Fruit fly (Drosophila melanogaster) whole organism, embryonic: ENCODE data around the gene Ctu2.
A peak's percentile ranks its signal among the peaks of the same experiment; 100 is the strongest.

ENCODE experiments used
- Adf1 ChIP-seq: fragments of 200-800 bp; sonication (Bioruptor generic); IDR thresholded peaks from 2 replicates; pipeline ENCODE4 v1.3.6; 2022; ENCODE audit warnings: missing biosample characterization, missing genetic modification characterization
- Aef1 ChIP-seq: fragments of 200-800 bp; sonication (Bioruptor generic); IDR thresholded peaks from 3 replicates; pipeline ENCODE4 v1.3.6; 2022; ENCODE audit warnings: missing biosample characterization, missing genetic modification characterization
- Atf-2 ChIP-seq: fragments of 200-800 bp; sonication (Bioruptor generic); optimal IDR thresholded peaks from 2 replicates; lab custom pipeline; 2016; ENCODE audit warnings: missing biosample characterization, missing genetic modification characterization
- Bdp1 ChIP-seq: fragments of 200-800 bp; sonication (Bioruptor generic); optimal IDR thresholded peaks from 3 replicates; lab custom pipeline; 2016; ENCODE audit warnings: missing biosample characterization, missing genetic modification characterization
- C15 ChIP-seq: fragments of 200-800 bp; sonication (Bioruptor generic); IDR thresholded peaks from 3 replicates; pipeline ENCODE4 v1.3.6; 2022; ENCODE audit warnings: missing biosample characterization, missing genetic modification characterization
- CG11085 ChIP-seq: fragments of 200-800 bp; sonication (Bioruptor generic); IDR thresholded peaks from 2 replicates; pipeline ENCODE4 v1.3.6; 2022; ENCODE audit warnings: missing biosample characterization, missing genetic modification characterization
- CG15269 ChIP-seq: fragments of 200-800 bp; sonication (Bioruptor generic); optimal IDR thresholded peaks from 2 replicates; lab custom pipeline; 2018; ENCODE audit warnings: missing biosample characterization, mild to moderate bottlenecking, missing genetic modification characterization, moderate library complexity
- CG15601 ChIP-seq: fragments of 200-800 bp; sonication (Bioruptor generic); optimal IDR thresholded peaks from 3 replicates; lab custom pipeline; 2019; ENCODE audit warnings: missing biosample characterization, mild to moderate bottlenecking, missing genetic modification characterization, moderate library complexity
- CG18619 ChIP-seq: fragments of 200-800 bp; sonication (Bioruptor generic); optimal IDR thresholded peaks from 3 replicates; lab custom pipeline; 2017; ENCODE audit warnings: missing biosample characterization, mild to moderate bottlenecking, missing genetic modification characterization
- CG18764 ChIP-seq: fragments of 200-800 bp; sonication (Bioruptor generic); optimal IDR thresholded peaks from 3 replicates; lab custom pipeline; 2016; ENCODE audit warnings: missing biosample characterization, missing genetic modification characterization
- CG3281 ChIP-seq: fragments of 200-800 bp; sonication (Bioruptor generic); optimal IDR thresholded peaks from 3 replicates; lab custom pipeline; 2017; ENCODE audit warnings: missing biosample characterization, mild to moderate bottlenecking, missing genetic modification characterization
- CG33557 ChIP-seq: fragments of 200-800 bp; sonication (Bioruptor generic); optimal IDR thresholded peaks from 2 replicates; lab custom pipeline; 2019; ENCODE audit warnings: missing biosample characterization, mild to moderate bottlenecking, missing genetic modification characterization, moderate library complexity
- CG3995 ChIP-seq: fragments of 200-800 bp; sonication (Bioruptor generic); optimal IDR thresholded peaks from 3 replicates; lab custom pipeline; 2016; ENCODE audit warnings: missing biosample characterization, missing genetic modification characterization
- CG6854 ChIP-seq: fragments of 200-800 bp; sonication (Bioruptor generic); optimal IDR thresholded peaks from 3 replicates; lab custom pipeline; 2017; ENCODE audit warnings: missing biosample characterization, mild to moderate bottlenecking, missing genetic modification characterization
- CG7372 ChIP-seq: fragments of 200-800 bp; sonication (Bioruptor generic); IDR thresholded peaks from 2 replicates; pipeline ENCODE4 v1.3.6; 2022; ENCODE audit warnings: missing biosample characterization, missing genetic modification characterization
- CG7786 ChIP-seq: fragments of 200-800 bp; sonication (Bioruptor generic); optimal IDR thresholded peaks from 2 replicates; lab custom pipeline; 2016; ENCODE audit warnings: missing biosample characterization, missing genetic modification characterization
- CG8089 ChIP-seq: fragments of 200-800 bp; sonication (Bioruptor generic); optimal IDR thresholded peaks from 3 replicates; lab custom pipeline; 2016; ENCODE audit warnings: missing biosample characterization, missing genetic modification characterization
- CG8281 ChIP-seq: fragments of 200-800 bp; sonication (Bioruptor generic); optimal IDR thresholded peaks from 2 replicates; lab custom pipeline; 2018; ENCODE audit warnings: missing biosample characterization, mild to moderate bottlenecking, missing genetic modification characterization, moderate library complexity
- CHES-1-like ChIP-seq: fragments of 200-800 bp; sonication (Bioruptor generic); optimal IDR thresholded peaks from 2 replicates; lab custom pipeline; 2016; ENCODE audit warnings: missing biosample characterization, missing genetic modification characterization
- Drgx ChIP-seq: fragments of 200-800 bp; sonication (Bioruptor generic); IDR thresholded peaks from 2 replicates; pipeline ENCODE4 v1.3.6; 2022; ENCODE audit warnings: missing biosample characterization, missing genetic modification characterization
- GATAe ChIP-seq: fragments of 200-800 bp; sonication (Bioruptor generic); conservative IDR thresholded peaks from 2 replicates; pipeline ENCODE4 v1.3.6; 2022; ENCODE audit warnings: missing biosample characterization, missing genetic modification characterization
- HLHmδ ChIP-seq: fragments of 200-800 bp; sonication (Bioruptor generic); optimal IDR thresholded peaks from 2 replicates; lab custom pipeline; 2018; ENCODE audit warnings: missing biosample characterization, mild to moderate bottlenecking, missing genetic modification characterization, moderate library complexity
- Hr78 ChIP-seq, 2 experiments: fragments of 200-800 bp in 1 of 2; fragments of >200 bp in 1 of 2; sonication (Bioruptor generic) in 1 of 2; optimal IDR thresholded peaks; 2 replicates each; lab custom pipeline; 2017 to 2019; ENCODE audit warnings: missing biosample characterization in 2 of 2, missing genetic modification characterization in 2 of 2, mild to moderate bottlenecking in 1 of 2, moderate library complexity in 1 of 2
- Hsf ChIP-seq: fragments of 200-800 bp; sonication (Bioruptor generic); optimal IDR thresholded peaks from 3 replicates; lab custom pipeline; 2016; ENCODE audit warnings: missing biosample characterization, missing genetic modification characterization
- MBD-R2 ChIP-seq: fragments of 200-800 bp; sonication (Bioruptor generic); IDR thresholded peaks from 2 replicates; pipeline ENCODE4 v1.3.6; 2022; ENCODE audit warnings: missing biosample characterization, missing genetic modification characterization
- Meics ChIP-seq: fragments of 200-800 bp; sonication (Bioruptor generic); optimal IDR thresholded peaks from 2 replicates; lab custom pipeline; 2017; ENCODE audit warnings: missing biosample characterization, mild to moderate bottlenecking, missing genetic modification characterization
- NC2α ChIP-seq: fragments of 200-800 bp; sonication (Bioruptor generic); optimal IDR thresholded peaks from 2 replicates; lab custom pipeline; 2016; ENCODE audit warnings: missing biosample characterization, missing genetic modification characterization
- NC2β ChIP-seq: fragments of 200-800 bp; sonication (Bioruptor generic); optimal IDR thresholded peaks from 2 replicates; lab custom pipeline; 2016; ENCODE audit warnings: missing biosample characterization, missing genetic modification characterization
- Sin3A ChIP-seq: fragments of >200 bp; optimal IDR thresholded peaks from 2 replicates; lab custom pipeline; 2018
- Tbp ChIP-seq: fragments of >200 bp; optimal IDR thresholded peaks from 2 replicates; lab custom pipeline; 2018; ENCODE audit warnings: missing biosample characterization, missing genetic modification characterization
- bbx ChIP-seq: fragments of 200-800 bp; sonication (Bioruptor generic); IDR thresholded peaks from 2 replicates; pipeline ENCODE4 v1.3.6; 2022; ENCODE audit warnings: missing biosample characterization, missing genetic modification characterization; ENCODE audit not compliant: partially characterized antibody
- caup ChIP-seq: fragments of 200-800 bp; sonication (Bioruptor generic); optimal IDR thresholded peaks from 3 replicates; lab custom pipeline; 2017; ENCODE audit warnings: missing biosample characterization, mild to moderate bottlenecking, missing genetic modification characterization, moderate library complexity; ENCODE audit not compliant: severe bottlenecking
- chm ChIP-seq: fragments of 200-800 bp; sonication (Bioruptor generic); IDR thresholded peaks from 2 replicates; pipeline ENCODE4 v1.3.6; 2022; ENCODE audit warnings: missing biosample characterization, missing genetic modification characterization
- corto ChIP-seq: fragments of 200-800 bp; sonication (Bioruptor generic); optimal IDR thresholded peaks from 2 replicates; lab custom pipeline; 2016; ENCODE audit warnings: missing biosample characterization, mild to moderate bottlenecking, missing genetic modification characterization, moderate library complexity
- crp ChIP-seq, 2 experiments: fragments of 200-800 bp; sonication (Bioruptor generic); optimal IDR thresholded peaks; 2 replicates in 1 of 2; 3 replicates in 1 of 2; lab custom pipeline; 2017; ENCODE audit warnings: missing biosample characterization in 2 of 2, missing genetic modification characterization in 2 of 2, mild to moderate bottlenecking in 1 of 2, moderate library complexity in 1 of 2
- ewg ChIP-seq: fragments of 200-800 bp; sonication (Bioruptor generic); optimal IDR thresholded peaks from 3 replicates; lab custom pipeline; 2017; ENCODE audit warnings: mild to moderate bottlenecking, missing biosample characterization, missing genetic modification reagents, missing genetic modification characterization
- grau ChIP-seq: fragments of 200-800 bp; optimal IDR thresholded peaks from 3 replicates; lab custom pipeline; 2019; ENCODE audit warnings: missing biosample characterization, mild to moderate bottlenecking, missing genetic modification characterization, moderate library complexity
- jumu ChIP-seq: fragments of 200-800 bp; sonication (Bioruptor generic); optimal IDR thresholded peaks from 3 replicates; lab custom pipeline; 2016; ENCODE audit warnings: missing biosample characterization, missing genetic modification characterization
- lov ChIP-seq, 2 experiments: fragments of 200-800 bp in 1 of 2; fragments of >200 bp in 1 of 2; sonication (Bioruptor generic) in 1 of 2; IDR thresholded peaks in 1 of 2; optimal IDR thresholded peaks in 1 of 2; 2 replicates in 1 of 2; 3 replicates in 1 of 2; pipeline versions ENCODE4 v1.3.6 to Lab custom; 2017 to 2022; ENCODE audit warnings: missing biosample characterization in 1 of 2, missing genetic modification characterization in 1 of 2
- luna ChIP-seq: fragments of 200-800 bp; sonication (Bioruptor generic); optimal IDR thresholded peaks from 2 replicates; lab custom pipeline; 2016; ENCODE audit warnings: missing biosample characterization, missing genetic modification characterization
- mam ChIP-seq: fragments of 200-800 bp; sonication (Bioruptor generic); optimal IDR thresholded peaks from 3 replicates; lab custom pipeline; 2016; ENCODE audit warnings: missing biosample characterization, missing genetic modification characterization
- onecut ChIP-seq: fragments of 200-800 bp; sonication (Bioruptor generic); IDR thresholded peaks from 2 replicates; pipeline ENCODE4 v1.3.6; 2022; ENCODE audit warnings: missing biosample characterization, missing genetic modification characterization
- p53 ChIP-seq: fragments of 200-800 bp; sonication (Bioruptor generic); optimal IDR thresholded peaks from 2 replicates; lab custom pipeline; 2016; ENCODE audit warnings: missing biosample characterization, missing genetic modification characterization
- seq ChIP-seq: fragments of 200-800 bp; sonication (Bioruptor generic); IDR thresholded peaks from 2 replicates; pipeline ENCODE4 v1.3.6; 2022; ENCODE audit warnings: missing biosample characterization, missing genetic modification characterization
- slbo ChIP-seq: fragments of 200-800 bp; sonication (Bioruptor generic); IDR thresholded peaks from 2 replicates; pipeline ENCODE4 v1.3.6; 2022; ENCODE audit warnings: missing biosample characterization, missing genetic modification characterization
- tin ChIP-seq: fragments of 200-800 bp; sonication (Bioruptor generic); optimal IDR thresholded peaks from 3 replicates; lab custom pipeline; 2016; ENCODE audit warnings: missing biosample characterization, missing genetic modification characterization
- tup ChIP-seq: fragments of 200-800 bp; sonication (Bioruptor generic); optimal IDR thresholded peaks from 2 replicates; lab custom pipeline; 2016; ENCODE audit warnings: missing biosample characterization, mild to moderate bottlenecking, missing genetic modification characterization, moderate library complexity
- wor ChIP-seq: fragments of 200-800 bp; sonication (Bioruptor generic); IDR thresholded peaks from 2 replicates; pipeline ENCODE4 v1.3.6; 2022; ENCODE audit warnings: missing biosample characterization, missing genetic modification characterization
- yki ChIP-seq: fragments of >200 bp; optimal IDR thresholded peaks from 3 replicates; lab custom pipeline; 2018
- z ChIP-seq: fragments of 200-800 bp; sonication (Bioruptor generic); IDR thresholded peaks from 3 replicates; pipeline ENCODE4 v1.3.6; 2022; ENCODE audit warnings: missing biosample characterization, missing genetic modification characterization

The Ctu2 gene

DNA sequence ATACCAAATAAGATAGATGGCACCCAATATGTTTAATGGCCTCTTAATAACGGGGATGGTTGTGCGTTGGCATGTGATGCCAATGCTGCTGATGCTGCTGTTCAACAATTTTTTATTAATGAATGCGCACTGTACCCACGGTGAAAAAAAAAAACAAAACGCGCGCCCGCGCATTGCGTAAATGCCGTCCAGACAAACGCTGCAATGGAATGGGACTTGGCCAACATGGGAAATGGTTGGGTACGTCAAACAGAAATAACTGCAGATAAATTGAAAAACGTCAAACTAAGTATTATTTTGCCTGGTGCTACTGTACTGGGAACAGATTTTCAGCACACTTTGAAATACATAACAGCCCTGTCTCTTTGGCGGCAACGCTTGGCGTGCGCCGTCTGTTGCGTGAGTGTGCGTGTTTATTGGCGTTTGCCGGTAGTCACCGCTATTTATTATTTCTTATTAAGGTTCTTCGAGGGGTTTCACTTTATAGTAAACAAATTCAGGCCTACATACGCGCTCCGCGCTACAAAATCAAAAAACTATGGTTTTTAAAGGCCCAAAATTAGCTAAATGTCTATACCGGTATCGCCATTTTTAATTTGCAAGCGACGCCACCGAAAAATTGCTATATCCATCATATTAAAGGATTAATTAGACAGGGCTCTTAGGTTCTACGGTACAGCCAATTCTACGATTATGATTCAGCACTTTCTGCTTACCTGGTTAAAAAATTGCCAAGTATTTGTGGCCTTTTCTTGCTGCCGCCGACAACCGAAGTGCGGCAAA, 40.3 kb downstream of the Ctu2 start (continued):
- peak; percentile 23 for TF ChIP-seq Meics
- TF ChIP-seq C15 = no peak
- TF ChIP-seq CG33557 (GFP tag; lab: Kevin White, UChicago) = no peak
- peak; percentile 60 for TF ChIP-seq slbo (GFP tag; lab: Robert Waterston, UW)
- TF ChIP-seq MBD-R2 (GFP tag; lab: Robert Waterston, UW) = peak; percentile 63
- peak; percentile 35 for TF ChIP-seq jumu (GFP tag; lab: Kevin White, UChicago)
- TF ChIP-seq caup (GFP tag; lab: Kevin White, UChicago) = no peak
- TF ChIP-seq tin (GFP tag; lab: Kevin White, UChicago) = peak; percentile 43
- TF ChIP-seq NC2β (GFP tag; lab: Kevin White, UChicago) = no peak
- TF ChIP-seq CG15269 = peak; percentile 31
- no peak for TF ChIP-seq Sin3A (lab: Kevin White, UChicago)
- TF ChIP-seq HLHmδ = peak; percentile 15
- TF ChIP-seq CHES-1-like (GFP tag; lab: Kevin White, UChicago) = peak; percentile 16
- no peak for TF ChIP-seq yki (lab: Kevin White, UChicago)
- TF ChIP-seq crp (GFP tag; optimal IDR thresholded peaks at IDR 0.05; lab: Kevin White, UChicago) = no peak
- TF ChIP-seq CG7372 (GFP tag; lab: Robert Waterston, UW) = no peak
- no peak for TF ChIP-seq CG8281
- TF ChIP-seq lov (optimal IDR thresholded peaks at IDR 0.05; lab: Kevin White, UChicago) = no peak
- TF ChIP-seq lov (GFP tag; IDR thresholded peaks at IDR 0.05; lab: Robert Waterston, UW) = no peak
- TF ChIP-seq Tbp (GFP tag; lab: Kevin White, UChicago) = no peak
- no peak for TF ChIP-seq onecut (GFP tag; lab: Robert Waterston, UW)
- peak; percentile 60 for TF ChIP-seq Drgx (GFP tag; lab: Robert Waterston, UW)
- no peak for TF ChIP-seq CG6854 (GFP tag; lab: Kevin White, UChicago)
- no peak for TF ChIP-seq luna
- TF ChIP-seq grau (tag; lab: Kevin White, UChicago) = peak; percentile 82
- TF ChIP-seq bbx (GFP tag; lab: Robert Waterston, UW) = peak; percentile 45; the same call in 1 of the 2 replicates
- peak; percentile 8 for TF ChIP-seq p53 (GFP tag; lab: Kevin White, UChicago)
- TF ChIP-seq Hr78 (GFP tag; optimal IDR thresholded peaks at IDR 0.05; lab: Kevin White, UChicago) = no peak
- TF ChIP-seq NC2α (GFP tag; lab: Kevin White, UChicago) = no peak
- no peak for TF ChIP-seq CG3995 (GFP tag; lab: Kevin White, UChicago)
- TF ChIP-seq seq (GFP tag; lab: Robert Waterston, UW) = no peak
- TF ChIP-seq corto (GFP tag; lab: Kevin White, UChicago) = no peak
- no peak for TF ChIP-seq chm
- peak; percentile 99 for TF ChIP-seq CG3281 (GFP tag; lab: Kevin White, UChicago)
- TF ChIP-seq CG15601 (tag; lab: Kevin White, UChicago) = no peak
- no peak for TF ChIP-seq tup (GFP tag; lab: Kevin White, UChicago)
- TF ChIP-seq z = no peak
- TF ChIP-seq Atf-2 (GFP tag; lab: Kevin White, UChicago) = no peak
- peak; percentile 36 for TF ChIP-seq mam (GFP tag; lab: Kevin White, UChicago)
- peak; percentile 66; the same call in 1 of the 2 replicates for TF ChIP-seq Adf1 (GFP tag; lab: Robert Waterston, UW)
- no peak for TF ChIP-seq CG18764
- TF ChIP-seq CG18619 = no peak
- no peak for TF ChIP-seq Aef1
- no peak for TF ChIP-seq CG11085 (GFP tag; lab: Robert Waterston, UW)
- TF ChIP-seq wor (GFP tag; lab: Robert Waterston, UW) = no peak
- no peak for TF ChIP-seq GATAe
- peak; percentile 34 for TF ChIP-seq Hsf (GFP tag; lab: Kevin White, UChicago)
- no peak for TF ChIP-seq CG7786 (GFP tag; lab: Kevin White, UChicago)
- TF ChIP-seq Bdp1 (GFP tag; lab: Kevin White, UChicago) = no peak
- TF ChIP-seq ewg (GFP tag; lab: Kevin White, UChicago) = peak; percentile 87
- no peak for TF ChIP-seq CG8089 (GFP tag; lab: Kevin White, UChicago)
